Worm (Caenorhabditis elegans): Measurements from ENCODE around the gene F52C9.3.

DNA sequence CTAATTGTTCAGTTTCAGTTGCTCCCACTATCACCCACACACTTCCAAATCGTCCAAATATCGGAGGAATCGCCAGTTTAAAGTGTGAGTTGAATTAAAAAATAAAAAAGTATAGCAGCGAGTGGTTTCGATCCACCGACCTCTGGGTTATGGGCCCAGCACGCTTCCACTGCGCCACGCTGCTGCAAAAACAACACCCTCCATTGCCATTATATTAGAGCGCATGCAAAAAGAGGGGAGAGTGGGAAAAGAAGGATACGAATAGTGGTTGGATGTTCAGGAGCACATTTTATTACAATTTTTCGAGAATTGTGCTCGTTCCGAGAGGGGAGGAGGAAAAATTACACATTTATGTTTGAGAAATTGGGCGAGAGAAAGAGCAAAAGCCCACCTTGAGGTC is 26.8 kb upstream of the F52C9.3 start:
- TF ChIP-seq snpc-4 (tag; optimal IDR thresholded peaks at IDR 0.05) (no peak), nhr-12 (tag; optimal IDR thresholded peaks at IDR 0.05) (no peak), fos-1 (tag; optimal IDR thresholded peaks at IDR 0.05) (peak; percentile 26), elt-1 (tag; optimal IDR thresholded peaks at IDR 0.05) (no peak), lin-13 (GFP tag; optimal IDR thresholded peaks at IDR 0.05) (peak; percentile 56), aly-2 (tag; optimal IDR thresholded peaks at IDR 0.05) (no peak), R02D3.7 (tag; optimal IDR thresholded peaks at IDR 0.05) (no peak), egl-27 (tag; optimal IDR thresholded peaks at IDR 0.05) (no peak), elt-3 (tag; optimal IDR thresholded peaks at IDR 0.05) (no peak), nhr-21 (tag; optimal IDR thresholded peaks at IDR 0.05) (peak; percentile 28)

Data from whole organism, L2 larva.